Fruit fly (Drosophila melanogaster) Kc167 (cell line): Measurements from ENCODE around the gene CG3868.

ENCODE experiments used
- Myc ChIP-seq: fragments of >200 bp; optimal IDR thresholded peaks from 2 replicates; lab custom pipeline; 2017; ENCODE audit warnings: missing external identifiers
- Sin3A ChIP-seq: fragments of >200 bp; optimal IDR thresholded peaks from 2 replicates; lab custom pipeline; 2018; ENCODE audit warnings: missing external identifiers
- h ChIP-seq: fragments of >200 bp; optimal IDR thresholded peaks from 3 replicates; lab custom pipeline; 2018; ENCODE audit warnings: missing external identifiers
- insv ChIP-seq: fragments of >200 bp; optimal IDR thresholded peaks from 3 replicates; lab custom pipeline; 2018; ENCODE audit warnings: missing external identifiers
- psq ChIP-seq: fragments of >200 bp; optimal IDR thresholded peaks from 2 replicates; lab custom pipeline; 2017; ENCODE audit warnings: missing external identifiers
- ttk ChIP-seq: sonication (Bioruptor generic); optimal IDR thresholded peaks from 2 replicates; lab custom pipeline; 2017; ENCODE audit warnings: missing external identifiers

Gene CG3868

DNA sequence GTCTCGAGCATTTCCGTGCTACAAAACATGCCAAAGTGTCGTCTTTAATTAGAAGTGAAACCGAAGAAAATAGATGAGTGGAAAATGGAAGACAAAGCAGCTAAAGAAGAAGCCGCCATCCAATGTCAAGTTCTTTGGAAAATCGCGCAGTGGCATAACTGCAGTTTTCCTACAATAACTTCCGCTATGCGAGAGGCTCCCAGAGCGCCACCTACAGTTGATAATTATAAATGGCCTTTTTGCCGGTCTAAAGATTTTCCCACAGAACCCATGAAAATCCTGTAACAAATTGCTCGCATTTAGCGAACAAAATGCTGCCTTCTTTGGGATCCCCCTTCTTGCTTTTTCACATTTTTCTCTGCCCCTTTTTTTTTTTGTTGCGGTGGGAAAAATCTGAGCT lies 17.5 kb upstream of the CG3868 start:
- TF ChIP-seq insv (lab: Kevin White, UChicago) (no peak), Sin3A (no peak), psq (no peak), ttk (no peak), h (lab: Kevin White, UChicago) (no peak), Myc (lab: Kevin White, UChicago) (no peak)

- no peak for TF ChIP-seq Myc (lab: Kevin White, UChicago)
- TF ChIP-seq insv (lab: Kevin White, UChicago), result no peak
- TF ChIP-seq ttk, result no peak
- no peak for TF ChIP-seq h (lab: Kevin White, UChicago)
- TF ChIP-seq Sin3A, result no peak
- no peak for TF ChIP-seq psq
Observed at dm6 chr3L:14410892-14411291, 8.4 kb upstream of the CG3868 start.

DNA sequence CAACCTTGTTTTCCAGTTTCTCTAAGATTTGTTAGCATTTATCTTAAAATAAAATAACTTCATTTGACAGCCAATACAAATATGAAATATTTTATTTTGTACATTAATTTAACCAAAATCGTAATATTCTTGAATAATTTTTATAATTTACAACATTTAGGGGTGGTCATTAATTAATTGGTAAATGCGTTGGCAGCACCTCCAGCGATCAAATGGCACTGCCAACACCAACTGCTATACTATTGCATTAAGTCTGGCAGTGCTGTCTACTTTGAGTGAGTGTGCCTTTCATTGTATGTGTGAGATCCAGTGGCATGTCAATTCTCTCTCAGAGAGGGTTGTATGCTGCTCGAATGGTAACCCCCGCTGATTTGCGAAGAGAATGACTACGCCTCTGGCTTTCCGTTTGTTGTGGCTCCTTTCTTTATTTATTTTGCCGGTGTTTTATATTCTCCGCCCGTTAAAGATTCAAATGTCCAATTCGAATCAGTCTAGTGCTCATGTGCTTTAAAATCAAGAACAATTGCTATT lies 7.7 kb upstream of the CG3868 start, which contains the start of gene CG3919:
Gene CG3919 (plus strand): TSS at position 481 of the 531 bp plus-strand sequence.
- TF ChIP-seq psq (no peak), Sin3A (no peak), insv (lab: Kevin White, UChicago) (no peak), h (lab: Kevin White, UChicago) (no peak), Myc (lab: Kevin White, UChicago) (no peak), ttk (no peak)

DNA sequence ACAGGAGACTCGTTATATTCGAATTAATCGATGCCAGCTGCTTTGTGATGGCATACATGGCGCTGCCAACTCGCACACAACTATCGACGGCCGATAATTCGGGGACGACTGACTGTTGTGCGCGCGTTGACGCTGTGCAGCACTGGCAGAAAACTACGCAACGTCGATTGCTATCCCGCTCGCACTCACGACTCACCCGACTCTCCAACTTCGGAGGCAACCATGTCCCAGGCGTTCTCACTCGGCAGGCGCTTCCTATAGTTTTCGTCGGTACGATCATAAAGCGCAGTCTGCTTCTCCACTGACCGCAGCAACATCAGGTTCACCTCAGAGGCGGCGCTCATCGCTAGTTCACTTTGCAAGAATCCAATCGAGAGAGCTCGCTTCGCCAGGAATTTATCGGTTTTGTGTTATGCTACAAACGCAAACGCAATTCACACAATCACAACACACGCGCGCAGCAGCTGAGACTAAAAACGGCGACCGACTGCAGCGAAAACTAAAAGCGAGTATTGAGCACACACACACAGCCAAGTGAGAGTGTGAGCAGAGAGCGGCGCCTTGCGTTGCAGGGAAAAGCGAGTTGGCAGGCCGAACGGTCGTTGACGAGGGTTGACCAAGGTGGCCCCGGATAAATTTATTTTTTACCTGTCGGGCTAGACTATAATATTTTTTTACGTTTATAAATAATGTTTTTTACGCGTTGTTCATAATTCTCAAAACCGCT lies 7.1 kb upstream of the CG3868 start, which contains the start of gene stwl:
Gene stwl (minus strand): TSS at position 521 of the 727 bp plus-strand sequence.
- TF ChIP-seq Myc (lab: Kevin White, UChicago) (no peak), Sin3A (no peak), h (lab: Kevin White, UChicago) (no peak), psq (no peak), insv (lab: Kevin White, UChicago) (no peak), ttk (no peak)

- TF ChIP-seq ttk (no peak), insv (lab: Kevin White, UChicago) (no peak), h (lab: Kevin White, UChicago) (no peak), psq (no peak), Sin3A (no peak), Myc (lab: Kevin White, UChicago) (no peak)
Observed at dm6 chr3L:14408734-14409133, 6.2 kb upstream of the CG3868 start.

DNA sequence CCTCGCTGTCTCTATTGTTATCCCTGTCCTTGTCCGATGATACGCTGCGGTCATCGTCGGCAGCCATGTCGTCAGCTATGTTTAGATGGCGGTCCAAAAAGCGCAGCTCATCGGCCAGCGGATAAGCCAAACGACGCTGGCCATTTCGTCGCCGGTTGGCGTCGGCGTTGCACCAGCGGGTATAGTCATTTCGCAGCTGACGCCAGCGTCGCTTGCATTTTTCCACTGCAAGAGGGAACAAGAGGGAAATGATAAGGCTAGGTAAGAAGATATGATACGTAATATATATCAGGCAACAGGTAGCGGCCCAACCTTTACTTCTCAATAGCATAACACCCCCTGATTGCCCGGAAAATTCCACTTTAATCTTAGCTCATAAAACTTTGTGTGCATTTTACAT lies 4.1 kb upstream of the CG3868 start:
- TF ChIP-seq Sin3A (no peak), h (lab: Kevin White, UChicago) (no peak), insv (lab: Kevin White, UChicago) (no peak), Myc (lab: Kevin White, UChicago) (no peak), psq (no peak), ttk (no peak)

- TF ChIP-seq Sin3A, result no peak
- TF ChIP-seq Myc (lab: Kevin White, UChicago), result no peak
- TF ChIP-seq psq, result no peak
- no peak for TF ChIP-seq h (lab: Kevin White, UChicago)
- TF ChIP-seq ttk, result no peak
- TF ChIP-seq insv (lab: Kevin White, UChicago), result no peak
Observed at dm6 chr3L:14399873-14400272, 2.7 kb downstream of the CG3868 start.

DNA sequence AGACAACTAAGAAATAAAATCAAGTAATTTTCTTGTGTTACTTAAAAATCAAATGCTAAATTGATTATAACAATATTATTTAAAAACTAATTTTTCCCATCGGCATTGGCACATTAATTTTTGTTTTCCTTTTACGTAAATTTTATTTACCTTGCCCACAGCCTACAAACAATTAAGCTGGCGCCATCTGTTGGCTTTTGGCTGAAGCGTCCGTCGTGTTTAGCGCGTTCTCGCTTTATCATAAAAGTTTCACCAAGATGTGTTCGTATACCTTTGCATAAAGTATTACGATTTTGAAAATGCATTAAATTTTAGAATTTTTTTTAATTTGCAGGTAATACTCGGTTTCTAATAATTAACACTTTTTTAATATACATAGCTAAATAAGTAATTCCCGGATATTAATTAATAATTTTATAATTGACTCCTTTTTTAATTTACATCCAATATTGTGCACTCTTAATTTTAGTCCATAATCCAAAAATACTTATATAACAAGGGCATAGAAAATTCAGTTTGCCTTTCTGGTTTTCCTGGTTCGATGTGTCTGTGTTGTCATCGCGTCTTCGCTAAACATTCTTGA lies 5.4 kb downstream of the CG3868 start:
- TF ChIP-seq Myc (lab: Kevin White, UChicago), result no peak
- no peak for TF ChIP-seq ttk
- TF ChIP-seq Sin3A, result no peak
- TF ChIP-seq psq, result no peak
- TF ChIP-seq h (lab: Kevin White, UChicago), result no peak
- no peak for TF ChIP-seq insv (lab: Kevin White, UChicago)

DNA sequence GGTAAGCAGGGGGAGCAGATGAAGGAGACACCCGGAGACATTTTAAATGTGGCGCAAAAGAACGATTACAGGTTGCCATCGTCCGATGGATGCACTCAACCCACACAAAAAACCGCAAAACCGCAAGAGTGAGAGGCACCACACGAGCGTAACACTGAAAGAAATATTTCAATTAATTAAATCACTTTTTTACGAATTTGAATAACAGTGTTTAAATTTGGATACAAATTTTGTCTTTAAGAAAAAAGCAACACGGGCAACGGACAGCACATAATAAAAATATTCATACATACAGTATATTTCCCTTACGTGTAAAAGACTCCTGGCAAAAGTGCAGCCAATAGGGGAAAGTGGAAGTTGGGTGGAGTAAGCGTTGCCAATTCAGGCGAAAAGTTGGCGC lies 13.3 kb downstream of the CG3868 start:
- TF ChIP-seq psq (no peak), Myc (lab: Kevin White, UChicago) (no peak), Sin3A (no peak), h (lab: Kevin White, UChicago) (no peak), ttk (no peak), insv (lab: Kevin White, UChicago) (no peak)

dm6 chr3L:14381523-14381922 lies 21.0 kb downstream of the CG3868 start, which contains the start of gene CG43120:
Gene CG43120 (plus strand): TSS chr3L:14381913.
- TF ChIP-seq psq (no peak), h (lab: Kevin White, UChicago) (no peak), Sin3A (no peak), ttk (no peak), Myc (lab: Kevin White, UChicago) (no peak), insv (lab: Kevin White, UChicago) (no peak)

DNA sequence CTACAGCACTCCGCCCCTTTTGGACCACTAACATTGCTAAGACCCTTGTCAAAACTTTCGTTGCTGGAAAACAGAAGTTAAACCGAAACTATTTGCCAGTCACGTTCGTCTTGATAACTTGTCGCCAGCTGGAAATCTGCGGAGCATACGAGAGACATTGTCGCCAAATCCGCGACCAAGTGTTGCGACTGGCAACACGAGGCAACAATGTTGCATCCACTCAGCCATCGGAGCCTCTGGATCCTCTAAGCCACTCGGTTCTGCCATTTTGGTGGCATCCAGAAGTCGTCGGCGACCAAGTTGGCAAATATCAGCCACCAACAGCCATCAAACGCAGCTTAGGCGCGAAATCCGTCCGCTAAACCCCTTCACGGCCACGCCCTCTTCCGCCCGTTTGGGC lies 26.7 kb downstream of the CG3868 start:
- TF ChIP-seq Myc (lab: Kevin White, UChicago) (no peak), insv (lab: Kevin White, UChicago) (no peak), Sin3A (no peak)

- TF ChIP-seq insv (lab: Kevin White, UChicago) (no peak), Sin3A (no peak), Myc (lab: Kevin White, UChicago) (no peak)
Observed at dm6 chr3L:14374499-14374898, 28.0 kb downstream of the CG3868 start.

DNA sequence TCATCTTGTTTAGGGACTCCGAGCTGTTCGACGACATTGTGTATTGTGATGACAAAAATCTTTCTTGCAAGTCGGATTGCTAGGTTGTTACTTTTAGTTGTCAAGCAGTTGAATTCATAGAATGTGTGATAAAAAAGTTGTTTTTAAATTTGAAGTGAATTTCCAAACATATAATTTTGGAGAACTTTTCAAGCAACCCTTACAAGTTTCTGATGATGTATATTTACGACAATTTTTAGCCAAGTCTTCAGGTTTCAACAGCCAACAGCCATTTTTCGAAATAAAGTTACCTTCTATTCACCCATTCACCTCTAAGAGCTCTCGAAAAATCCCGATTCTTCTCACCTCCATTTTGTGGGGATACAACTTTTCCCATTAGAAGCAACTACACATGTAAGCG lies 32.9 kb downstream of the CG3868 start, which contains the start of gene CG13481:
Gene CG13481 (minus strand): TSS at position 101 of the 400 bp plus-strand sequence.
- no peak for TF ChIP-seq ttk
- no peak for TF ChIP-seq Myc (lab: Kevin White, UChicago)
- TF ChIP-seq psq, result no peak
- no peak for TF ChIP-seq Sin3A
- no peak for TF ChIP-seq h (lab: Kevin White, UChicago)
- TF ChIP-seq insv (lab: Kevin White, UChicago), result no peak
